Worm (Caenorhabditis elegans) whole organism, L3 larva: ENCODE measurements around the gene C02F5.5.

ENCODE experiments used
- ZK546.5 ChIP-seq: sonication (generic microtip); optimal IDR thresholded peaks from 2 replicates; lab custom pipeline; 2017; ENCODE audit warnings: missing biosample characterization, missing genetic modification characterization
- ceh-16 ChIP-seq: sonication (generic microtip); optimal IDR thresholded peaks from 2 replicates; lab custom pipeline; 2017; ENCODE audit warnings: missing biosample characterization, missing genetic modification characterization
- elt-2 ChIP-seq: sonication (generic microtip); optimal IDR thresholded peaks from 2 replicates; lab custom pipeline; 2016; ENCODE audit warnings: missing genetic modification reagents, mild to moderate bottlenecking, missing genetic modification characterization, missing compliant biosample characterization
- eor-1 ChIP-seq, 2 experiments: fragments of 150-350 bp; optimal IDR thresholded peaks; 2 replicates each; lab custom pipeline; 2014 to 2018; ENCODE audit warnings: missing biosample characterization in 2 of 2, missing genetic modification characterization in 2 of 2
- fkh-10 ChIP-seq: sonication (generic microtip); optimal IDR thresholded peaks from 2 replicates; lab custom pipeline; 2017; ENCODE audit warnings: missing biosample characterization, missing genetic modification reagents, missing genetic modification characterization
- mdl-1 ChIP-seq: fragments of 150-350 bp; optimal IDR thresholded peaks from 2 replicates; lab custom pipeline; 2014; ENCODE audit warnings: missing biosample characterization, missing genetic modification characterization
- nhr-25 ChIP-seq: sonication (generic microtip); optimal IDR thresholded peaks from 2 replicates; lab custom pipeline; 2017; ENCODE audit warnings: missing biosample characterization, missing genetic modification characterization
- pha-4 ChIP-seq: fragments of 150-350 bp; optimal IDR thresholded peaks from 2 replicates; lab custom pipeline; 2014; ENCODE audit warnings: missing biosample characterization, missing genetic modification reagents, missing genetic modification characterization
- pqm-1 ChIP-seq: fragments of 150-350 bp; optimal IDR thresholded peaks from 2 replicates; lab custom pipeline; 2017; ENCODE audit warnings: missing biosample characterization, missing genetic modification characterization, inconsistent platforms
- skn-1 ChIP-seq: fragments of 150-350 bp; optimal IDR thresholded peaks from 2 replicates; lab custom pipeline; 2014; ENCODE audit warnings: missing biosample characterization, missing genetic modification characterization
- tbx-2 ChIP-seq: sonication (generic microtip); optimal IDR thresholded peaks from 2 replicates; lab custom pipeline; 2016; ENCODE audit warnings: mild to moderate bottlenecking, missing genetic modification characterization, missing compliant biosample characterization
- ztf-4 ChIP-seq: fragments of 150-350 bp; optimal IDR thresholded peaks from 2 replicates; lab custom pipeline; 2014; ENCODE audit warnings: missing biosample characterization, missing genetic modification characterization

DNA sequence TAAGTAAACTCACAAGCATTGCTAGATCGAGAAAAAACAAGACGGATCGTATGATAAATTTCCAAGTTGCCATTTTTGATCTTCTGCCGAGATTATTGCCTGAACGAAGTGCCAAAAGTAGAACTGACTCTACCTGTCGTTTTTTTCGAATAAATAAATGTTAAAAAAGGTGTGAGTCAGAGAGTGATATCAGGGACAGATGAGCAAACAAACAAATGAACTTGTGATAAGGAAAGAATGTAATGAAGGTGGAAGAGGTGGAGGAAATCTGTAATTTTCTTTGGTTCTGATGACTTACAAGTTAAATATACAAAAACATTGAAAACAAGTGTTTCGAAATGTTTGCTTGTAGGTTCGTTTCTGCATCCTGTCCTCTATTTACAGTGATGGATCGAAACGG lies 3.3 kb downstream of the C02F5.5 start, which contains the start of gene tsp-1:
- TF ChIP-seq ztf-4 (tag; lab: Kevin White, UChicago) (no peak), skn-1 (tag; lab: Kevin White, UChicago) (no peak), pha-4 (tag; lab: Kevin White, UChicago) (peak; percentile 21), nhr-25 (tag; lab: Kevin White, UChicago) (no peak), pqm-1 (peak; percentile 39), ceh-16 (tag; lab: Kevin White, UChicago) (no peak), tbx-2 (tag; lab: Kevin White, UChicago) (no peak), fkh-10 (GFP tag; lab: Kevin White, UChicago) (no peak), mdl-1 (tag; lab: Kevin White, UChicago) (no peak), eor-1 (tag; optimal IDR thresholded peaks at IDR 0.05; lab: Kevin White, UChicago) (no peak), ZK546.5 (tag; lab: Kevin White, UChicago) (no peak), elt-2 (tag; lab: Kevin White, UChicago) (peak; percentile 35)
